Fruit fly (Drosophila melanogaster) whole organism, embryonic: Measurements from ENCODE around the gene car.

Source experiments
- Adf1 ChIP-seq: fragments of 200-800 bp; sonication (Bioruptor generic); IDR thresholded peaks from 2 replicates; pipeline ENCODE4 v1.3.6; 2022; ENCODE audit warnings: missing biosample characterization, missing genetic modification characterization
- CG10431 ChIP-seq: fragments of 200-800 bp; sonication (Bioruptor generic); optimal IDR thresholded peaks from 3 replicates; lab custom pipeline; 2018; ENCODE audit warnings: missing biosample characterization, mild to moderate bottlenecking, missing genetic modification characterization
- CG1233 ChIP-seq: fragments of 200-800 bp; sonication (Bioruptor generic); optimal IDR thresholded peaks from 4 replicates; lab custom pipeline; 2018; ENCODE audit warnings: missing biosample characterization, mild to moderate bottlenecking, missing genetic modification characterization
- CG12659 ChIP-seq: fragments of 200-800 bp; sonication (Bioruptor generic); optimal IDR thresholded peaks from 3 replicates; lab custom pipeline; 2017; ENCODE audit warnings: mild to moderate bottlenecking, missing biosample characterization, missing genetic modification reagents, missing genetic modification characterization
- CG13624 ChIP-seq: fragments of 200-800 bp; sonication (Bioruptor generic); optimal IDR thresholded peaks from 2 replicates; lab custom pipeline; 2016; ENCODE audit warnings: missing biosample characterization, missing genetic modification characterization
- CG14860 ChIP-seq: fragments of 200-800 bp; sonication (Bioruptor generic); IDR thresholded peaks from 3 replicates; pipeline ENCODE4 v1.3.6; 2022; ENCODE audit warnings: missing biosample characterization, missing genetic modification characterization; ENCODE audit not compliant: partially characterized antibody
- CG15479 ChIP-seq: fragments of 200-800 bp; sonication (Bioruptor generic); optimal IDR thresholded peaks from 3 replicates; lab custom pipeline; 2019; ENCODE audit warnings: missing biosample characterization, mild to moderate bottlenecking, missing genetic modification characterization, moderate library complexity
- CG15514 ChIP-seq: fragments of 200-800 bp; sonication (Bioruptor generic); optimal IDR thresholded peaks from 3 replicates; lab custom pipeline; 2017; ENCODE audit warnings: missing biosample characterization, missing genetic modification characterization, mild to moderate bottlenecking, moderate library complexity, missing genetic modification reagents
- CG15696 ChIP-seq: fragments of 200-800 bp; sonication (Bioruptor generic); optimal IDR thresholded peaks from 2 replicates; lab custom pipeline; 2019; ENCODE audit warnings: missing biosample characterization, mild to moderate bottlenecking, missing genetic modification characterization, moderate library complexity
- CG1603 ChIP-seq: fragments of 200-800 bp; sonication (Bioruptor generic); optimal IDR thresholded peaks from 2 replicates; lab custom pipeline; 2019; ENCODE audit warnings: missing biosample characterization, mild to moderate bottlenecking, missing genetic modification characterization, moderate library complexity
- CG17359 ChIP-seq: fragments of 200-800 bp; sonication (Bioruptor generic); optimal IDR thresholded peaks from 3 replicates; lab custom pipeline; 2018; ENCODE audit warnings: missing biosample characterization, mild to moderate bottlenecking, missing genetic modification characterization, moderate library complexity
- CG17912 ChIP-seq: fragments of 200-800 bp; sonication (Bioruptor generic); optimal IDR thresholded peaks from 2 replicates; lab custom pipeline; 2018; ENCODE audit warnings: missing biosample characterization, mild to moderate bottlenecking, missing genetic modification characterization
- CG18011 ChIP-seq: fragments of 200-800 bp; sonication (Bioruptor generic); optimal IDR thresholded peaks from 2 replicates; lab custom pipeline; 2017; ENCODE audit warnings: missing biosample characterization, missing genetic modification characterization, mild to moderate bottlenecking, moderate library complexity, missing genotype
- CG2120 ChIP-seq: fragments of 200-800 bp; sonication (Bioruptor generic); optimal IDR thresholded peaks from 3 replicates; lab custom pipeline; 2016; ENCODE audit warnings: missing biosample characterization, missing genetic modification characterization
- CG31365 ChIP-seq: fragments of 200-800 bp; sonication (Bioruptor generic); optimal IDR thresholded peaks from 2 replicates; lab custom pipeline; 2018; ENCODE audit warnings: missing biosample characterization, mild to moderate bottlenecking, missing genetic modification characterization
- CG3281 ChIP-seq: fragments of 200-800 bp; sonication (Bioruptor generic); optimal IDR thresholded peaks from 3 replicates; lab custom pipeline; 2017; ENCODE audit warnings: missing biosample characterization, mild to moderate bottlenecking, missing genetic modification characterization
- CG4730 ChIP-seq: fragments of 200-800 bp; sonication (Bioruptor generic); IDR thresholded peaks from 2 replicates; pipeline ENCODE4 v1.3.6; 2022; ENCODE audit warnings: missing biosample characterization, missing genetic modification characterization
- CG6683 ChIP-seq: fragments of 200-800 bp; sonication (Bioruptor generic); optimal IDR thresholded peaks from 2 replicates; lab custom pipeline; 2017; ENCODE audit warnings: missing biosample characterization, mild to moderate bottlenecking, missing genetic modification characterization, missing genetic modification reagents
- CG7372 ChIP-seq: fragments of 200-800 bp; sonication (Bioruptor generic); IDR thresholded peaks from 2 replicates; pipeline ENCODE4 v1.3.6; 2022; ENCODE audit warnings: missing biosample characterization, missing genetic modification characterization
- CG9215 ChIP-seq: fragments of 200-800 bp; sonication (Bioruptor generic); IDR thresholded peaks from 2 replicates; pipeline ENCODE4 v1.3.6; 2022; ENCODE audit warnings: missing biosample characterization, missing genetic modification characterization
- CG9609 ChIP-seq: fragments of 200-800 bp; sonication (Bioruptor generic); optimal IDR thresholded peaks from 3 replicates; lab custom pipeline; 2016; ENCODE audit warnings: missing biosample characterization, missing genetic modification characterization
- CG9932 ChIP-seq: fragments of 200-800 bp; sonication (Bioruptor generic); IDR thresholded peaks from 2 replicates; pipeline ENCODE4 v1.3.6; 2022; ENCODE audit warnings: missing biosample characterization, missing genetic modification characterization
- CTCF ChIP-seq: fragments of 200-800 bp; sonication (Bioruptor generic); optimal IDR thresholded peaks from 2 replicates; lab custom pipeline; 2017; ENCODE audit warnings: missing biosample characterization, mild to moderate bottlenecking, missing genetic modification characterization, moderate library complexity
- Dip3 ChIP-seq: fragments of 200-800 bp; sonication (Bioruptor generic); optimal IDR thresholded peaks from 3 replicates; lab custom pipeline; 2016; ENCODE audit warnings: missing biosample characterization, missing genetic modification characterization
- Dref ChIP-seq: fragments of 200-800 bp; sonication (Bioruptor generic); IDR thresholded peaks from 2 replicates; pipeline ENCODE4 v1.3.6; 2022; ENCODE audit warnings: missing biosample characterization, missing genetic modification characterization
- Gsc ChIP-seq: fragments of 200-800 bp; sonication (Bioruptor generic); IDR thresholded peaks from 2 replicates; pipeline ENCODE4 v1.3.6; 2022; ENCODE audit warnings: missing biosample characterization, missing genetic modification characterization
- Hmx ChIP-seq: fragments of 200-800 bp; sonication (Bioruptor generic); optimal IDR thresholded peaks from 2 replicates; lab custom pipeline; 2016; ENCODE audit warnings: missing biosample characterization, missing genetic modification characterization
- Lhr ChIP-seq: fragments of 200-800 bp; sonication (Bioruptor generic); optimal IDR thresholded peaks from 3 replicates; lab custom pipeline; 2017; ENCODE audit warnings: mild to moderate bottlenecking, missing biosample characterization, missing genetic modification reagents, missing genetic modification characterization
- MTF-1 ChIP-seq: fragments of 200-800 bp; sonication (Bioruptor generic); optimal IDR thresholded peaks from 2 replicates; lab custom pipeline; 2018; ENCODE audit warnings: missing biosample characterization, mild to moderate bottlenecking, missing genetic modification characterization, borderline replicate concordance
- NFAT ChIP-seq: fragments of 200-800 bp; sonication (Bioruptor generic); IDR thresholded peaks from 2 replicates; pipeline ENCODE4 v1.3.6; 2022; ENCODE audit warnings: missing biosample characterization, missing genetic modification characterization
- NK7.1 ChIP-seq: fragments of 200-800 bp; sonication (Bioruptor generic); optimal IDR thresholded peaks from 3 replicates; lab custom pipeline; 2016; ENCODE audit warnings: missing biosample characterization, missing genetic modification characterization
- Scr ChIP-seq: fragments of 200-800 bp; sonication (Bioruptor generic); IDR thresholded peaks from 2 replicates; pipeline ENCODE4 v1.3.6; 2022; ENCODE audit warnings: missing biosample characterization, missing genetic modification characterization; ENCODE audit not compliant: partially characterized antibody
- Side ChIP-seq: fragments of 200-800 bp; sonication (Bioruptor generic); optimal IDR thresholded peaks from 2 replicates; lab custom pipeline; 2016; ENCODE audit warnings: missing biosample characterization, missing genetic modification characterization
- Sry-β ChIP-seq: fragments of 200-800 bp; sonication (Bioruptor generic); optimal IDR thresholded peaks from 2 replicates; lab custom pipeline; 2018; ENCODE audit warnings: missing biosample characterization, mild to moderate bottlenecking, missing genetic modification characterization, moderate library complexity
- Sry-δ ChIP-seq: fragments of 200-800 bp; sonication (Bioruptor generic); optimal IDR thresholded peaks from 2 replicates; lab custom pipeline; 2016; ENCODE audit warnings: missing biosample characterization, missing genetic modification characterization
- Taf1 ChIP-seq: fragments of 200-800 bp; sonication (Bioruptor generic); IDR thresholded peaks from 2 replicates; pipeline ENCODE4 v1.3.6; 2022; ENCODE audit warnings: missing biosample characterization, missing genetic modification characterization
- Trl ChIP-seq, 3 experiments: fragments of >200 bp in 2 of 3; fragments of 200-800 bp in 1 of 3; sonication (Bioruptor generic) in 1 of 3; optimal IDR thresholded peaks; 2 replicates in 1 of 3; 3 replicates in 2 of 3; lab custom pipeline; 2016 to 2017; ENCODE audit warnings: missing biosample characterization in 1 of 3, missing genetic modification characterization in 1 of 3
- ase ChIP-seq: fragments of 200-800 bp; sonication (Bioruptor generic); IDR thresholded peaks from 3 replicates; pipeline ENCODE4 v1.3.6; 2022; ENCODE audit warnings: missing biosample characterization, missing genetic modification characterization
- fd64A ChIP-seq: fragments of 200-800 bp; sonication (Bioruptor generic); optimal IDR thresholded peaks from 3 replicates; lab custom pipeline; 2018; ENCODE audit warnings: missing biosample characterization, mild to moderate bottlenecking, missing genetic modification characterization
- gem ChIP-seq: fragments of 200-800 bp; sonication (Bioruptor generic); optimal IDR thresholded peaks from 2 replicates; lab custom pipeline; 2019; ENCODE audit warnings: missing biosample characterization, mild to moderate bottlenecking, missing genetic modification characterization, moderate library complexity
- gt ChIP-seq: fragments of 200-800 bp; sonication (Bioruptor generic); IDR thresholded peaks from 2 replicates; pipeline ENCODE4 v1.3.6; 2022; ENCODE audit warnings: missing biosample characterization, missing genetic modification characterization
- hkb ChIP-seq, 2 experiments: fragments of 200-800 bp in 1 of 2; fragments of >200 bp in 1 of 2; sonication (Bioruptor generic) in 1 of 2; IDR thresholded peaks in 1 of 2; optimal IDR thresholded peaks in 1 of 2; 2 replicates each; pipeline versions ENCODE4 v1.3.6 to Lab custom; 2017 to 2022; ENCODE audit warnings: missing biosample characterization in 1 of 2, missing genetic modification characterization in 1 of 2
- jumu ChIP-seq: fragments of 200-800 bp; sonication (Bioruptor generic); optimal IDR thresholded peaks from 3 replicates; lab custom pipeline; 2016; ENCODE audit warnings: missing biosample characterization, missing genetic modification characterization
- p53 ChIP-seq: fragments of 200-800 bp; sonication (Bioruptor generic); optimal IDR thresholded peaks from 2 replicates; lab custom pipeline; 2016; ENCODE audit warnings: missing biosample characterization, missing genetic modification characterization
- schlank ChIP-seq: fragments of 200-800 bp; sonication (Bioruptor generic); optimal IDR thresholded peaks from 2 replicates; lab custom pipeline; 2018; ENCODE audit warnings: missing biosample characterization, mild to moderate bottlenecking, missing genetic modification characterization
- unpg ChIP-seq: fragments of 200-800 bp; sonication (Bioruptor generic); optimal IDR thresholded peaks from 3 replicates; lab custom pipeline; 2018; ENCODE audit warnings: missing biosample characterization, mild to moderate bottlenecking, missing genetic modification characterization, moderate library complexity
- vfl ChIP-seq: fragments of 200-800 bp; sonication (Bioruptor generic); optimal IDR thresholded peaks from 2 replicates; lab custom pipeline; 2016; ENCODE audit warnings: missing biosample characterization, missing genetic modification characterization
- vnd ChIP-seq: fragments of 200-800 bp; sonication (Bioruptor generic); IDR thresholded peaks from 3 replicates; pipeline ENCODE4 v1.3.6; 2022; ENCODE audit warnings: missing biosample characterization, missing genetic modification characterization; ENCODE audit not compliant: partially characterized antibody
- zen ChIP-seq: fragments of 200-800 bp; sonication (Bioruptor generic); optimal IDR thresholded peaks from 3 replicates; lab custom pipeline; 2018; ENCODE audit warnings: missing biosample characterization, mild to moderate bottlenecking, missing genetic modification characterization, moderate library complexity
- zf30C ChIP-seq: fragments of 200-800 bp; sonication (Bioruptor generic); optimal IDR thresholded peaks from 3 replicates; lab custom pipeline; 2018; ENCODE audit warnings: missing biosample characterization, mild to moderate bottlenecking, missing genetic modification characterization

car gene

DNA sequence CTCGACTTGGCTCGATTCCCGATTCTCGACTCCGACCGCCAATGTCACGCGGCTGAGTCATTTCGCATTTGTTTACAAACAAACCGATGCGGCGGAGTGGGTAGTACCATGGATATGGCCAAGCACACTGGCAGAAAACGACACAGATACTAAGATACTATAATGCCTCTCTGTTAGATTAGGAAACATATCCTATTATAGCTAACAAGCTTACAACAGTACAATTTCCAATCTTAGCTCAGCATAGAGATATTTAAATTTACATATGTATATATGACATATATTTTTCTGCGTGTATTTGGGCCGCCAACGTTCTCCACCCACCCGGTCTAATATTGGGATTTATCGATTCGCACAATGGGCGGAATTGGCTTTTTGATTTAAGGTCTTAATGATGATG is 38.1 kb downstream of the car start (continued):
- TF ChIP-seq Scr (GFP tag; lab: Robert Waterston, UW) (no peak), CG18011 (GFP tag; lab: Kevin White, UChicago) (peak; percentile 26), Sry-β (no peak), CG15479 (GFP tag; lab: Kevin White, UChicago) (no peak), CG15696 (tag; lab: Kevin White, UChicago) (peak; percentile 25), NFAT (peak; percentile 73), gt (peak; percentile 35; the same call in 1 of the 2 replicates), Adf1 (GFP tag; lab: Robert Waterston, UW) (peak; percentile 56; the same call in 1 of the 2 replicates), CG14860 (GFP tag; lab: Robert Waterston, UW) (no peak), Dip3 (GFP tag; lab: Kevin White, UChicago) (peak; percentile 51), hkb (optimal IDR thresholded peaks at IDR 0.05; lab: Kevin White, UChicago) (no peak), hkb (GFP tag; IDR thresholded peaks at IDR 0.05; lab: Robert Waterston, UW) (peak; percentile 88), CG4730 (GFP tag; lab: Robert Waterston, UW) (peak; percentile 62), CG6683 (peak; percentile 19), zen (tag; lab: Kevin White, UChicago) (peak; percentile 77), zf30C (GFP tag; lab: Kevin White, UChicago) (peak; percentile 27), CG13624 (GFP tag; lab: Kevin White, UChicago) (peak; percentile 44), CG9609 (no peak), Side (GFP tag; lab: Kevin White, UChicago) (peak; percentile 33), Gsc (GFP tag; lab: Robert Waterston, UW) (no peak), Sry-δ (GFP tag; lab: Kevin White, UChicago) (no peak), gem (peak; percentile 80), Trl (optimal IDR thresholded peaks at IDR 0.05; lab: Kevin White, UChicago) (no peak), Trl (GFP tag; optimal IDR thresholded peaks at IDR 0.05; lab: Kevin White, UChicago) (peak; percentile 54), ase (GFP tag; lab: Robert Waterston, UW) (peak; percentile 74), fd64A (no peak), CG2120 (peak; percentile 80), NK7.1 (no peak), CG9215 (GFP tag; lab: Robert Waterston, UW) (peak; percentile 73), jumu (GFP tag; lab: Kevin White, UChicago) (peak; percentile 55), CG10431 (GFP tag; lab: Kevin White, UChicago) (no peak), Taf1 (peak; percentile 82), CG17359 (peak; percentile 81), unpg (GFP tag; lab: Kevin White, UChicago) (peak; percentile 75), CG1233 (GFP tag; lab: Kevin White, UChicago) (peak; percentile 52), CG31365 (no peak), Hmx (GFP tag; lab: Kevin White, UChicago) (no peak), vfl (peak; percentile 29), Dref (GFP tag; lab: Robert Waterston, UW) (0 out of 2 replicates have a peak, but pooled peaks have one; percentile 26), CG3281 (GFP tag; lab: Kevin White, UChicago) (peak; percentile 79), CG17912 (no peak), CG9932 (GFP tag; lab: Robert Waterston, UW) (peak; percentile 92), CG7372 (GFP tag; lab: Robert Waterston, UW) (peak; percentile 59), CG15514 (GFP tag; lab: Kevin White, UChicago) (peak; percentile 58), CTCF (GFP tag; lab: Kevin White, UChicago) (peak; percentile 1), Lhr (peak; percentile 25), MTF-1 (GFP tag; lab: Kevin White, UChicago) (peak; percentile 50), vnd (GFP tag; lab: Robert Waterston, UW) (no peak), CG12659 (GFP tag; lab: Kevin White, UChicago) (peak; percentile 78), p53 (GFP tag; lab: Kevin White, UChicago) (no peak), CG1603 (tag; lab: Kevin White, UChicago) (peak; percentile 79), schlank (tag; lab: Kevin White, UChicago) (peak; percentile 77)
